Worm (Caenorhabditis elegans) whole organism, late embryonic: Measurements from ENCODE around the gene ztf-16.

Experiments used
- C38D4.7 ChIP-seq: fragments of 200-800 bp; sonication (Bioruptor generic); optimal IDR thresholded peaks from 2 replicates; lab custom pipeline; 2018; ENCODE audit warnings: mild to moderate bottlenecking, missing genetic modification characterization, moderate library complexity, missing compliant biosample characterization
- K02D7.2 ChIP-seq: sonication (generic microtip); optimal IDR thresholded peaks from 2 replicates; lab custom pipeline; 2017; ENCODE audit warnings: mild to moderate bottlenecking, missing genetic modification characterization, missing compliant biosample characterization
- T23F11.4 ChIP-seq: fragments of 200-800 bp; sonication (Bioruptor generic); optimal IDR thresholded peaks from 2 replicates; lab custom pipeline; 2018; ENCODE audit warnings: mild to moderate bottlenecking, missing genetic modification characterization, missing compliant biosample characterization
- ahr-1 ChIP-seq: sonication (generic microtip); optimal IDR thresholded peaks from 2 replicates; lab custom pipeline; 2016; ENCODE audit warnings: missing genetic modification characterization, missing compliant biosample characterization
- ama-1 ChIP-seq: fragments of 150-350 bp; optimal IDR thresholded peaks from 2 replicates; lab custom pipeline; 2014
- ceh-14 ChIP-seq: sonication (generic microtip); optimal IDR thresholded peaks from 2 replicates; lab custom pipeline; 2016; ENCODE audit warnings: missing genotype, missing genetic modification characterization, missing compliant biosample characterization
- ceh-19 ChIP-seq: fragments of 200-800 bp; sonication (Bioruptor generic); optimal IDR thresholded peaks from 2 replicates; lab custom pipeline; 2018; ENCODE audit warnings: mild to moderate bottlenecking, missing genetic modification characterization, missing compliant biosample characterization
- ceh-2 ChIP-seq: sonication (generic microtip); optimal IDR thresholded peaks from 2 replicates; lab custom pipeline; 2016; ENCODE audit warnings: missing genotype, missing genetic modification characterization, missing compliant biosample characterization
- ceh-30 ChIP-seq: fragments of 150-350 bp; optimal IDR thresholded peaks from 2 replicates; lab custom pipeline; 2014; ENCODE audit warnings: missing biosample characterization, missing genetic modification characterization
- ceh-45 ChIP-seq: fragments of 200-800 bp; sonication (Bioruptor generic); IDR thresholded peaks from 2 replicates; pipeline ENCODE4 v1.3.6; 2022; ENCODE audit warnings: missing genetic modification reagents, missing genetic modification characterization, missing compliant biosample characterization
- ceh-6 ChIP-seq: fragments of 200-800 bp; sonication (Bioruptor generic); optimal IDR thresholded peaks from 2 replicates; lab custom pipeline; 2018; ENCODE audit warnings: mild to moderate bottlenecking, missing genetic modification characterization, missing compliant biosample characterization
- che-1 ChIP-seq: sonication (generic microtip); optimal IDR thresholded peaks from 2 replicates; lab custom pipeline; 2016; ENCODE audit warnings: mild to moderate bottlenecking, missing genetic modification characterization, missing compliant biosample characterization
- elt-2 ChIP-seq: sonication (generic microtip); optimal IDR thresholded peaks from 2 replicates; lab custom pipeline; 2016; ENCODE audit warnings: missing genetic modification reagents, missing genetic modification characterization, missing compliant biosample characterization
- fax-1 ChIP-seq: sonication (generic microtip); optimal IDR thresholded peaks from 2 replicates; lab custom pipeline; 2016; ENCODE audit warnings: missing genotype, missing genetic modification characterization, missing compliant biosample characterization
- fkh-10 ChIP-seq: fragments of 150-350 bp; optimal IDR thresholded peaks from 2 replicates; lab custom pipeline; 2014; ENCODE audit warnings: missing biosample characterization, missing genetic modification reagents, missing genetic modification characterization
- fkh-6 ChIP-seq: sonication (generic microtip); optimal IDR thresholded peaks from 2 replicates; lab custom pipeline; 2016; ENCODE audit warnings: missing genetic modification characterization, missing compliant biosample characterization
- gmeb-2 ChIP-seq: sonication (generic microtip); optimal IDR thresholded peaks from 2 replicates; lab custom pipeline; 2016; ENCODE audit warnings: missing genetic modification characterization, inconsistent platforms, missing compliant biosample characterization
- hlh-15 ChIP-seq: sonication (generic microtip); optimal IDR thresholded peaks from 2 replicates; lab custom pipeline; 2016; ENCODE audit warnings: missing genetic modification characterization, missing compliant biosample characterization
- hlh-6 ChIP-seq: sonication (generic microtip); optimal IDR thresholded peaks from 2 replicates; lab custom pipeline; 2016; ENCODE audit warnings: missing genotype, missing genetic modification characterization, missing compliant biosample characterization
- hlh-8 ChIP-seq: sonication (generic microtip); optimal IDR thresholded peaks from 2 replicates; lab custom pipeline; 2016; ENCODE audit warnings: missing genotype, missing genetic modification characterization, missing compliant biosample characterization
- madf-2 ChIP-seq: sonication (generic microtip); optimal IDR thresholded peaks from 2 replicates; lab custom pipeline; 2017; ENCODE audit warnings: missing genetic modification characterization, missing compliant biosample characterization
- mec-3 ChIP-seq: sonication (generic microtip); optimal IDR thresholded peaks from 2 replicates; lab custom pipeline; 2016; ENCODE audit warnings: borderline replicate concordance, missing genetic modification characterization, missing compliant biosample characterization
- nhr-11 ChIP-seq: fragments of 150-350 bp; optimal IDR thresholded peaks from 2 replicates; lab custom pipeline; 2014; ENCODE audit warnings: missing biosample characterization, missing genetic modification characterization
- nhr-232 ChIP-seq: sonication (generic microtip); optimal IDR thresholded peaks from 2 replicates; lab custom pipeline; 2016; ENCODE audit warnings: missing genetic modification characterization, missing compliant biosample characterization
- npax-4 ChIP-seq: sonication (generic microtip); optimal IDR thresholded peaks from 2 replicates; lab custom pipeline; 2016; ENCODE audit warnings: missing genetic modification characterization, missing compliant biosample characterization
- pag-3 ChIP-seq: sonication (generic microtip); optimal IDR thresholded peaks from 2 replicates; lab custom pipeline; 2016; ENCODE audit warnings: missing compliant biosample characterization, missing genetic modification characterization, borderline replicate concordance
- pat-9 ChIP-seq: fragments of 200-800 bp; sonication (Bioruptor generic); optimal IDR thresholded peaks from 2 replicates; lab custom pipeline; 2018; ENCODE audit warnings: mild to moderate bottlenecking, missing genetic modification characterization, moderate library complexity, missing compliant biosample characterization
- pha-2 ChIP-seq: sonication (generic microtip); optimal IDR thresholded peaks from 2 replicates; lab custom pipeline; 2017; ENCODE audit warnings: mild to moderate bottlenecking, missing genetic modification characterization, missing compliant biosample characterization
- pha-4 ChIP-seq: fragments of 150-350 bp; optimal IDR thresholded peaks from 2 replicates; lab custom pipeline; 2018; ENCODE audit warnings: missing biosample characterization, missing genetic modification reagents, missing genetic modification characterization
- pqm-1 ChIP-seq: sonication (generic microtip); optimal IDR thresholded peaks from 2 replicates; lab custom pipeline; 2016; ENCODE audit warnings: missing genetic modification characterization, missing compliant biosample characterization
- pros-1 ChIP-seq: fragments of 150-350 bp; optimal IDR thresholded peaks from 2 replicates; lab custom pipeline; 2014; ENCODE audit warnings: missing biosample characterization, missing genetic modification reagents, missing genetic modification characterization
- ref-2 ChIP-seq: sonication (generic microtip); optimal IDR thresholded peaks from 2 replicates; lab custom pipeline; 2016; ENCODE audit warnings: missing genetic modification characterization, missing compliant biosample characterization
- rnt-1 ChIP-seq: sonication (generic microtip); optimal IDR thresholded peaks from 2 replicates; lab custom pipeline; 2016; ENCODE audit warnings: missing genetic modification characterization, missing compliant biosample characterization
- sdc-2 ChIP-seq: sonication (generic microtip); optimal IDR thresholded peaks from 2 replicates; lab custom pipeline; 2016; ENCODE audit warnings: missing genotype, missing genetic modification characterization, missing compliant biosample characterization
- sox-2 ChIP-seq: fragments of 200-800 bp; sonication (Bioruptor generic); IDR thresholded peaks from 2 replicates; pipeline ENCODE4 v1.3.6; 2022; ENCODE audit warnings: missing genetic modification reagents, missing genetic modification characterization, missing compliant biosample characterization
- tbx-2 ChIP-seq: sonication (generic microtip); optimal IDR thresholded peaks from 2 replicates; lab custom pipeline; 2016; ENCODE audit warnings: missing genetic modification characterization, missing compliant biosample characterization
- ttx-3 ChIP-seq: sonication (generic microtip); optimal IDR thresholded peaks from 2 replicates; lab custom pipeline; 2016; ENCODE audit warnings: missing genetic modification reagents, missing genetic modification characterization, missing compliant biosample characterization
- unc-3 ChIP-seq, 2 experiments: fragments of 200-800 bp in 1 of 2; sonication (Bioruptor generic) in 1 of 2; sonication (generic microtip) in 1 of 2; conservative IDR thresholded peaks in 1 of 2; optimal IDR thresholded peaks in 1 of 2; 2 replicates each; pipeline versions ENCODE4 v1.3.6 to Lab custom; 2016 to 2022; ENCODE audit warnings: missing compliant biosample characterization in 2 of 2, missing genetic modification characterization in 2 of 2, missing genetic modification reagents in 1 of 2
- unc-42 ChIP-seq: sonication (generic microtip); optimal IDR thresholded peaks from 2 replicates; lab custom pipeline; 2016; ENCODE audit warnings: missing genotype, missing genetic modification characterization, missing compliant biosample characterization
- unc-55 ChIP-seq: sonication (generic microtip); optimal IDR thresholded peaks from 2 replicates; lab custom pipeline; 2017; ENCODE audit warnings: missing biosample characterization, missing genetic modification reagents, missing genetic modification characterization
- unc-86 ChIP-seq: sonication (generic microtip); optimal IDR thresholded peaks from 2 replicates; lab custom pipeline; 2016; ENCODE audit warnings: missing genetic modification characterization, missing compliant biosample characterization
- zip-5 ChIP-seq: sonication (generic microtip); optimal IDR thresholded peaks from 2 replicates; lab custom pipeline; 2016; ENCODE audit warnings: missing genetic modification characterization, missing compliant biosample characterization
- ztf-16 ChIP-seq: sonication (generic microtip); optimal IDR thresholded peaks from 2 replicates; lab custom pipeline; 2017; ENCODE audit warnings: missing genetic modification characterization, missing compliant biosample characterization

The ztf-16 gene

ce11 chrX:4788958-4789357 is 22.4 kb downstream of the ztf-16 start (continued):
- no peak for TF ChIP-seq K02D7.2
- peak; percentile 54 for TF ChIP-seq tbx-2
- TF ChIP-seq unc-55 (GFP tag; lab: Kevin White, UChicago): no peak
- TF ChIP-seq fax-1 (tag; lab: Kevin White, UChicago): peak; percentile 21
- no peak for TF ChIP-seq fkh-10 (GFP tag; lab: Kevin White, UChicago)
- TF ChIP-seq ceh-6 (GFP tag; lab: Kevin White, UChicago): peak; percentile 69
- no peak for TF ChIP-seq pha-4 (tag; lab: Kevin White, UChicago)
- TF ChIP-seq rnt-1 (tag; lab: Kevin White, UChicago): no peak
- peak; percentile 38 for TF ChIP-seq ahr-1 (tag; lab: Kevin White, UChicago)
- TF ChIP-seq madf-2 (tag; lab: Kevin White, UChicago): no peak
- TF ChIP-seq ztf-16: no peak
- no peak for TF ChIP-seq hlh-6 (tag; lab: Kevin White, UChicago)
- no peak for TF ChIP-seq pqm-1
- no peak for TF ChIP-seq T23F11.4 (GFP tag; lab: Kevin White, UChicago)
- TF ChIP-seq C38D4.7 (GFP tag; lab: Kevin White, UChicago): peak; percentile 51
- TF ChIP-seq sdc-2: peak; percentile 31
- TF ChIP-seq che-1 (tag; lab: Kevin White, UChicago): peak; percentile 50
- TF ChIP-seq unc-3 (GFP tag; conservative IDR thresholded peaks at IDR 0.05; lab: Robert Waterston, UW): peak; percentile 47; the same call in 1 of the 2 replicates
- TF ChIP-seq unc-3 (tag; optimal IDR thresholded peaks at IDR 0.05; lab: Kevin White, UChicago): no peak
- TF ChIP-seq nhr-232: peak; percentile 44
- no peak for TF ChIP-seq ceh-30 (tag; lab: Kevin White, UChicago)
- no peak for TF ChIP-seq pros-1 (tag; lab: Kevin White, UChicago)
- no peak for TF ChIP-seq ceh-14 (tag; lab: Kevin White, UChicago)
- TF ChIP-seq sox-2 (GFP tag; lab: Robert Waterston, UW): peak; percentile 3; the same call in 1 of the 2 replicates
- peak; percentile 18 for TF ChIP-seq pat-9 (tag; lab: Kevin White, UChicago)
- TF ChIP-seq ceh-19: no peak
- TF ChIP-seq fkh-6 (tag; lab: Kevin White, UChicago): no peak
- no peak for TF ChIP-seq unc-42 (tag; lab: Kevin White, UChicago)
- TF ChIP-seq ref-2 (tag; lab: Kevin White, UChicago): no peak

ce11 chrX:4787525-4787924 is 23.8 kb downstream of the ztf-16 start:
- TF ChIP-seq unc-42 (tag; lab: Kevin White, UChicago) (peak; percentile 65), ztf-16 (no peak), ceh-2 (tag; lab: Kevin White, UChicago) (no peak)

ce11 chrX:4784776-4785175 is 26.6 kb downstream of the ztf-16 start:
- TF ChIP-seq pqm-1 (no peak), unc-55 (GFP tag; lab: Kevin White, UChicago) (peak; percentile 47)

- TF ChIP-seq elt-2 (tag; lab: Kevin White, UChicago) (no peak), zip-5 (tag; lab: Kevin White, UChicago) (no peak), mec-3 (tag; lab: Kevin White, UChicago) (no peak), hlh-8 (tag; lab: Kevin White, UChicago) (no peak), madf-2 (tag; lab: Kevin White, UChicago) (no peak), ttx-3 (no peak), unc-86 (no peak), gmeb-2 (tag; lab: Kevin White, UChicago) (no peak), ceh-14 (tag; lab: Kevin White, UChicago) (no peak), ceh-45 (no peak), nhr-11 (no peak), hlh-15 (tag; lab: Kevin White, UChicago) (no peak), pag-3 (no peak), ama-1 (lab: Kevin White, UChicago) (no peak), pat-9 (tag; lab: Kevin White, UChicago) (no peak), pha-2 (no peak), pqm-1 (no peak), npax-4 (tag; lab: Kevin White, UChicago) (no peak), unc-42 (tag; lab: Kevin White, UChicago) (no peak), sox-2 (GFP tag; lab: Robert Waterston, UW) (no peak)
Measured at ce11 chrX:4783117-4783775, 28.1 kb downstream of the ztf-16 start, which contains the start of gene F43C9.2. Gene F43C9.2, plus strand, starts transcription at chrX:4783613.
